Worm (Caenorhabditis elegans) whole organism, early embryonic: ENCODE measurements around the gene ddo-1.

Source experiments
- B0310.2 ChIP-seq: sonication (generic microtip); optimal IDR thresholded peaks from 2 replicates; lab custom pipeline; 2016; ENCODE audit warnings: mild to moderate bottlenecking, missing genetic modification characterization, missing compliant biosample characterization
- F13C5.2 ChIP-seq: sonication (generic microtip); optimal IDR thresholded peaks from 2 replicates; lab custom pipeline; 2017; ENCODE audit warnings: mild to moderate bottlenecking, missing genetic modification characterization, inconsistent platforms, missing compliant biosample characterization
- aly-1 ChIP-seq: sonication (generic microtip); optimal IDR thresholded peaks from 2 replicates; lab custom pipeline; 2016; ENCODE audit warnings: missing genetic modification characterization, missing compliant biosample characterization
- ama-1 ChIP-seq: fragments of 150-350 bp; optimal IDR thresholded peaks from 2 replicates; lab custom pipeline; 2014
- ceh-13 ChIP-seq: fragments of 200-800 bp; sonication (Bioruptor generic); optimal IDR thresholded peaks from 2 replicates; lab custom pipeline; 2018; ENCODE audit warnings: mild to moderate bottlenecking, missing genetic modification characterization, missing compliant biosample characterization
- ceh-36 ChIP-seq: sonication (generic microtip); optimal IDR thresholded peaks from 2 replicates; lab custom pipeline; 2016; ENCODE audit warnings: missing genetic modification characterization, inconsistent platforms, missing compliant biosample characterization
- ets-7 ChIP-seq: sonication (generic microtip); optimal IDR thresholded peaks from 2 replicates; lab custom pipeline; 2016; ENCODE audit warnings: missing genotype, missing genetic modification characterization, missing compliant biosample characterization
- flt-1 ChIP-seq: fragments of 200-800 bp; sonication (Bioruptor generic); IDR thresholded peaks from 2 replicates; pipeline ENCODE4 v1.3.6; 2022; ENCODE audit warnings: missing genetic modification characterization, missing compliant biosample characterization
- hmbx-1 ChIP-seq: sonication (generic microtip); optimal IDR thresholded peaks from 2 replicates; lab custom pipeline; 2016; ENCODE audit warnings: mild to moderate bottlenecking, missing genetic modification characterization, missing compliant biosample characterization
- hmg-4 ChIP-seq: fragments of 200-800 bp; sonication (Bioruptor generic); optimal IDR thresholded peaks from 2 replicates; lab custom pipeline; 2018; ENCODE audit warnings: mild to moderate bottlenecking, missing genetic modification characterization, missing compliant biosample characterization
- hnd-1 ChIP-seq: sonication (generic microtip); optimal IDR thresholded peaks from 2 replicates; lab custom pipeline; 2016; ENCODE audit warnings: missing genetic modification characterization, missing compliant biosample characterization
- pes-1 ChIP-seq: fragments of 200-800 bp; sonication (Bioruptor generic); IDR thresholded peaks from 2 replicates; pipeline ENCODE4 v1.3.6; 2022; ENCODE audit warnings: missing genetic modification reagents, missing genetic modification characterization, missing compliant biosample characterization
- scrt-1 ChIP-seq: fragments of 200-800 bp; sonication (Bioruptor generic); IDR thresholded peaks from 2 replicates; pipeline ENCODE4 v1.3.6; 2022; ENCODE audit warnings: missing genetic modification characterization, missing compliant biosample characterization
- sea-1 ChIP-seq: fragments of 200-800 bp; sonication (Bioruptor generic); conservative IDR thresholded peaks from 2 replicates; pipeline ENCODE4 v1.3.6; 2022; ENCODE audit warnings: missing genetic modification characterization, missing compliant biosample characterization
- tbx-11 ChIP-seq: fragments of 200-800 bp; sonication (Bioruptor generic); IDR thresholded peaks from 2 replicates; pipeline ENCODE4 v1.3.6; 2022; ENCODE audit warnings: missing genetic modification characterization, missing compliant biosample characterization
- tbx-37 ChIP-seq: fragments of 200-800 bp; sonication (Bioruptor generic); conservative IDR thresholded peaks from 2 replicates; pipeline ENCODE4 v1.3.6; 2022; ENCODE audit warnings: missing genetic modification reagents, missing genetic modification characterization, missing compliant biosample characterization
- tra-4 ChIP-seq: sonication (generic microtip); optimal IDR thresholded peaks from 2 replicates; lab custom pipeline; 2017; ENCODE audit warnings: missing genetic modification characterization, missing compliant biosample characterization

Gene ddo-1

ce11 chrV:17777127-17777526 is at the start of gene ddo-1:
ddo-1 (minus strand) TSS chrV:17777227.
- TF ChIP-seq tra-4 (tag; lab: Kevin White, UChicago) (no peak), ceh-36 (no peak), tbx-37 (GFP tag; lab: Robert Waterston, UW) (no peak), flt-1 (GFP tag; lab: Robert Waterston, UW) (no peak), aly-1 (tag; lab: Kevin White, UChicago) (no peak)

DNA sequence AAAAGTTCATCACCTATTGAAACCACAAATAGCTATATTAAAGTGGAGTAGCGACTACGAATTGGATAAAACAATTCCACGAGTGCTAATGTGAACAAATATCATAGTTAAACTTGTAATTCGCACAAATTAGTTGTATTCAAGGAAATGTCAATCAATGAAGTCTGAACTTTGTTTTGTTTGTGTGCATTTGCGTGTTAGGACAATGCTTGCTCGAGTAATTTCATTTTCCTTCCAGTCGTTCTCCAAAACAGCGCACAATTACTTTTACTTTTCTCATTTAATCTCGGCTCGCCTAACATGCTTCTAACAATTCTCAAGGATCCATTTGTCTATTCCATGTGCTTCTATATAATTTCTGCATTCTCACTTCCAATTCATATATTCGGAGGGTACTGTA is 47.6 kb upstream of the ddo-1 start, which contains the start of gene srh-301:
srh-301 (plus strand) TSS at position 301 of the 400 bp plus-strand sequence.
- TF ChIP-seq B0310.2 (tag; lab: Kevin White, UChicago) (no peak), F13C5.2 (tag; lab: Kevin White, UChicago) (no peak), hnd-1 (tag; lab: Kevin White, UChicago) (no peak), ceh-13 (GFP tag; lab: Kevin White, UChicago) (no peak)

DNA sequence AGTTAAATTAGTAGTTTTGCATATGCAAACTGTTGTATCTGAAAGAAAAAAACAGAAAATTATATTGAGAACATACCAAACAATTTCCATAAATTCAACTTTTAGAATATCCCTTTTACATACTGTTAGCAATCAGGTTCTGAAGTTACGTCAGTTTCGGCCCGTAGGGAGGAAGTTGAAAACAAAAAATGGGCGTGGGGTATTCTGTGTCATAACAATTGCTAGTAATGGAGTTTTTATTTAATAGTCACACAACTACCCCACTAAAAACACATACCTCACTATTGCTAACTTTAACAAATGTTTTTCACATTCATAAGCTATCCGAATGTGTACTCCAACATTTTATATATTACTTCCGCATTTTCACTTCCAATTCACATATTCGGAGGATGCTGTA is 44.8 kb upstream of the ddo-1 start, which contains the start of gene srh-300:
srh-300 (plus strand) TSS at position 301 of the 400 bp plus-strand sequence.
- no peak for TF ChIP-seq hmg-4 (GFP tag; lab: Kevin White, UChicago)
- no peak for TF ChIP-seq tra-4 (tag; lab: Kevin White, UChicago)
- no peak for TF ChIP-seq flt-1 (GFP tag; lab: Robert Waterston, UW)
- TF ChIP-seq pes-1 (GFP tag; lab: Robert Waterston, UW), result no peak
- no peak for TF ChIP-seq ama-1 (lab: Kevin White, UChicago)
- TF ChIP-seq scrt-1 (GFP tag; lab: Robert Waterston, UW), result no peak
- TF ChIP-seq hnd-1 (tag; lab: Kevin White, UChicago), result no peak
- TF ChIP-seq B0310.2 (tag; lab: Kevin White, UChicago), result no peak
- TF ChIP-seq aly-1 (tag; lab: Kevin White, UChicago), result no peak
- no peak for TF ChIP-seq tbx-11 (GFP tag; lab: Robert Waterston, UW)
- TF ChIP-seq ceh-13 (GFP tag; lab: Kevin White, UChicago), result no peak
- no peak for TF ChIP-seq ceh-36
- no peak for TF ChIP-seq tbx-37 (GFP tag; lab: Robert Waterston, UW)
- TF ChIP-seq ets-7 (tag; lab: Kevin White, UChicago), result no peak

DNA sequence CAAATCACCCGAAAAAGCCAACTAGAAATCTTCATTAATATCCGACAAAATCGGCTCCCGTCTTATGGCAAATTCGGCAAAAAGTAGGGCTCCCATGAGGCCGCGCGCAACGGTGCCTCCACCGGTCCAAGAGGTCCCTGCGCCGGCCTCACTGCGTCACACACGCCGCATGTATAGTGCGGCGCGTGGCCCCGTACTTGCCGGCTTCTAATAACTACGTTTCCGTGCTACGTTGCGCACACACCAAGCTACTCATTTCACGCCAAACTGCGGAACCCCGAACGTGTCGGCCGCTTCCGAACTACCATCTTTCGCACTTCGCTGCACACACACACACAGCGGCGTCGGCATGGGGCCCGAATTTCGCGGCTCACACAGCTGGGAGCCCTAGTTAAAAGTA is 42.7 kb upstream of the ddo-1 start:
- TF ChIP-seq ama-1 (lab: Kevin White, UChicago) (no peak), pes-1 (GFP tag; lab: Robert Waterston, UW) (no peak), tbx-11 (GFP tag; lab: Robert Waterston, UW) (no peak), hmg-4 (GFP tag; lab: Kevin White, UChicago) (no peak), tbx-37 (GFP tag; lab: Robert Waterston, UW) (no peak), flt-1 (GFP tag; lab: Robert Waterston, UW) (no peak), tra-4 (tag; lab: Kevin White, UChicago) (no peak), ceh-13 (GFP tag; lab: Kevin White, UChicago) (no peak), sea-1 (GFP tag; lab: Robert Waterston, UW) (no peak), aly-1 (tag; lab: Kevin White, UChicago) (no peak), B0310.2 (tag; lab: Kevin White, UChicago) (no peak), ets-7 (tag; lab: Kevin White, UChicago) (no peak), hnd-1 (tag; lab: Kevin White, UChicago) (no peak), F13C5.2 (tag; lab: Kevin White, UChicago) (no peak), ceh-36 (no peak), scrt-1 (GFP tag; lab: Robert Waterston, UW) (no peak), hmbx-1 (tag; lab: Kevin White, UChicago) (no peak)

DNA sequence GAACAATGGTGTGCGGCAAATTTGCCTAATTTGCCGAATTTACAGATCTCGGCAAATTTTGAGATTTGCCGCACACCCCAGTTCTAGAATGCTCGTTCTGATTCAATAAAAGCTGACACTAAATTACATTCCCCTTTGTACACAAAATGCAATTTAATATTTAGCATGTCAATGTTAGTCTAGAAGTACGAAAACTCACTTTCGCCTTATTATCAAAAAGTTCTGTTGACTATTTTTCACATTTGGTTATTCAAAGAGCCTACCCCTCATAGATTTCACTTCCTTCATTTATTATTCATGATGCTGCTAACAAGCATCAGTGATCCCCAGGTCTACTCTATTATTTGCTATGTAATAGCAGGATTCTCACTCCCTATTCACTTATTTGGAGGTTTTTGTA is 41.5 kb upstream of the ddo-1 start, which contains the start of gene srh-298:
srh-298 (plus strand) TSS at position 301 of the 400 bp plus-strand sequence.
- TF ChIP-seq ets-7 (tag; lab: Kevin White, UChicago), result no peak
- no peak for TF ChIP-seq hnd-1 (tag; lab: Kevin White, UChicago)
- no peak for TF ChIP-seq tbx-11 (GFP tag; lab: Robert Waterston, UW)
- TF ChIP-seq flt-1 (GFP tag; lab: Robert Waterston, UW), result no peak
- no peak for TF ChIP-seq pes-1 (GFP tag; lab: Robert Waterston, UW)
- no peak for TF ChIP-seq hmg-4 (GFP tag; lab: Kevin White, UChicago)
- TF ChIP-seq ceh-36, result no peak
- TF ChIP-seq sea-1 (GFP tag; lab: Robert Waterston, UW), result no peak
- no peak for TF ChIP-seq hmbx-1 (tag; lab: Kevin White, UChicago)
- no peak for TF ChIP-seq ama-1 (lab: Kevin White, UChicago)
- no peak for TF ChIP-seq B0310.2 (tag; lab: Kevin White, UChicago)
- no peak for TF ChIP-seq tbx-37 (GFP tag; lab: Robert Waterston, UW)
- no peak for TF ChIP-seq scrt-1 (GFP tag; lab: Robert Waterston, UW)
- TF ChIP-seq tra-4 (tag; lab: Kevin White, UChicago), result no peak
- TF ChIP-seq F13C5.2 (tag; lab: Kevin White, UChicago), result no peak
- no peak for TF ChIP-seq ceh-13 (GFP tag; lab: Kevin White, UChicago)
- TF ChIP-seq aly-1 (tag; lab: Kevin White, UChicago), result no peak

DNA sequence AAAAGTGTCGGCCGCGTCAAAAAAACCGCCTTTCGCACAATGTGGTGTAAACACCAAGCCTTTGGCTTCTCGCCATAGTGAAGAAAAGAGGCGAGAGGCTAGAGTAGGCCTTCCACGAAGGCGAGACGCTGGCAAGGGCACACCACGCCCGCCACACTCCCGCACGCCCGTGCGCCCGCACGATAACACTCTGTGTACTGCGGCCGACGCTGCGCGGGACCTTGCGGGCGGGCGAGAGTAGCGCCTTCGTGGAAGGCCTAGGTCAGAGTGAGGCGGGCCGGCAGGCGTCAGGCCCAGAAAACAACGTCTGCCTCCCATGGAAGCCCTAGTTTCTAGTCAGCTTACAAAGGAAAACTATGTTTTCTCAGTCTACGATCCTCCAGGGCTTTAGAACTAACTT is 35.1 kb upstream of the ddo-1 start:
- peak; percentile 31 for TF ChIP-seq aly-1 (tag; lab: Kevin White, UChicago)
- TF ChIP-seq hnd-1 (tag; lab: Kevin White, UChicago), result no peak

- TF ChIP-seq ceh-13 (GFP tag; lab: Kevin White, UChicago), result no peak
- TF ChIP-seq sea-1 (GFP tag; lab: Robert Waterston, UW), result no peak
- TF ChIP-seq flt-1 (GFP tag; lab: Robert Waterston, UW), result no peak
- TF ChIP-seq hmg-4 (GFP tag; lab: Kevin White, UChicago), result no peak
- TF ChIP-seq B0310.2 (tag; lab: Kevin White, UChicago), result no peak
Observed at ce11 chrV:17810053-17810452, 33.0 kb upstream of the ddo-1 start, which contains the start of gene srh-296. srh-296 (plus strand) TSS chrV:17810353.
